Worm (Caenorhabditis elegans) whole organism, midembryonic: Measurements from ENCODE around the gene T05C12.11.

Experiments used
- T22C8.4 ChIP-seq: fragments of 200-800 bp; sonication (Bioruptor generic); IDR thresholded peaks from 2 replicates; pipeline ENCODE4 v1.3.6; 2022; ENCODE audit warnings: missing genetic modification characterization, missing compliant biosample characterization
- cog-1 ChIP-seq: sonication (generic microtip); optimal IDR thresholded peaks from 2 replicates; lab custom pipeline; 2016; ENCODE audit warnings: missing genetic modification characterization, missing compliant biosample characterization
- flt-1 ChIP-seq: fragments of 200-800 bp; sonication (Bioruptor generic); IDR thresholded peaks from 2 replicates; pipeline ENCODE4 v1.3.6; 2022; ENCODE audit warnings: missing genetic modification characterization, missing compliant biosample characterization
- klf-2 ChIP-seq: fragments of 200-800 bp; sonication (Bioruptor generic); conservative IDR thresholded peaks from 2 replicates; pipeline ENCODE4 v1.3.6; 2022; ENCODE audit warnings: missing genetic modification reagents, missing genetic modification characterization, missing compliant biosample characterization
- med-1 ChIP-seq: sonication (generic microtip); optimal IDR thresholded peaks from 2 replicates; lab custom pipeline; 2017; ENCODE audit warnings: missing genetic modification characterization, mild to moderate bottlenecking, missing compliant biosample characterization, antibody characterized with exemption, missing genetic modification reagents; ENCODE audit not compliant: insufficient read depth
- ref-1 ChIP-seq: fragments of 200-800 bp; sonication (Bioruptor generic); conservative IDR thresholded peaks from 2 replicates; pipeline ENCODE4 v1.3.6; 2022; ENCODE audit warnings: missing genetic modification reagents, missing genetic modification characterization, missing compliant biosample characterization
- tab-1 ChIP-seq: fragments of 200-800 bp; sonication (Bioruptor generic); IDR thresholded peaks from 2 replicates; pipeline ENCODE4 v1.3.6; 2022; ENCODE audit warnings: missing genetic modification characterization, missing compliant biosample characterization
- ztf-23 ChIP-seq: fragments of 200-800 bp; sonication (Bioruptor generic); IDR thresholded peaks from 2 replicates; pipeline ENCODE4 v1.3.6; 2022; ENCODE audit warnings: missing genetic modification reagents, missing genetic modification characterization, missing compliant biosample characterization
- ztf-29 ChIP-seq: fragments of 200-800 bp; sonication (Bioruptor generic); IDR thresholded peaks from 2 replicates; pipeline ENCODE4 v1.3.6; 2022; ENCODE audit warnings: missing genetic modification reagents, missing genetic modification characterization, missing compliant biosample characterization

The T05C12.11 gene

ce11 chrII:8199803-8200202 lies 29.5 kb upstream of the T05C12.11 start:
- no peak for TF ChIP-seq ztf-29
- no peak for TF ChIP-seq T22C8.4
- no peak for TF ChIP-seq ref-1
- no peak for TF ChIP-seq cog-1 (tag; lab: Kevin White, UChicago)
- TF ChIP-seq ztf-23 (GFP tag; lab: Robert Waterston, UW): no peak
- TF ChIP-seq med-1 (GFP tag; lab: Kevin White, UChicago): no peak
- TF ChIP-seq tab-1: no peak
- no peak for TF ChIP-seq klf-2 (GFP tag; lab: Robert Waterston, UW)
- no peak for TF ChIP-seq flt-1 (GFP tag; lab: Robert Waterston, UW)

- TF ChIP-seq ztf-23 (GFP tag; lab: Robert Waterston, UW): no peak
- TF ChIP-seq klf-2 (GFP tag; lab: Robert Waterston, UW): no peak
- TF ChIP-seq ztf-29: no peak
- TF ChIP-seq ref-1: no peak
- no peak for TF ChIP-seq flt-1 (GFP tag; lab: Robert Waterston, UW)
- TF ChIP-seq tab-1: no peak
Observed at ce11 chrII:8198503-8198902, 28.2 kb upstream of the T05C12.11 start, which contains the start of gene qua-1. TSS of gene qua-1 (plus strand) at chrII:8198803.

ce11 chrII:8193922-8194321 lies 23.6 kb upstream of the T05C12.11 start:
- TF ChIP-seq cog-1 (tag; lab: Kevin White, UChicago) (no peak), klf-2 (GFP tag; lab: Robert Waterston, UW) (no peak), tab-1 (no peak), ztf-29 (no peak), ref-1 (no peak), flt-1 (GFP tag; lab: Robert Waterston, UW) (no peak), ztf-23 (GFP tag; lab: Robert Waterston, UW) (no peak), med-1 (GFP tag; lab: Kevin White, UChicago) (no peak), T22C8.4 (no peak)

ce11 chrII:8193126-8193525 lies 22.9 kb upstream of the T05C12.11 start, which contains the start of gene T05C12.9:
TSS of gene T05C12.9 (minus strand) at chrII:8193226.
- TF ChIP-seq flt-1 (GFP tag; lab: Robert Waterston, UW) (no peak), T22C8.4 (no peak), ref-1 (no peak), tab-1 (no peak), ztf-23 (GFP tag; lab: Robert Waterston, UW) (no peak), klf-2 (GFP tag; lab: Robert Waterston, UW) (no peak), cog-1 (tag; lab: Kevin White, UChicago) (no peak), med-1 (GFP tag; lab: Kevin White, UChicago) (no peak), ztf-29 (no peak)

- no peak for TF ChIP-seq tab-1
- no peak for TF ChIP-seq cog-1 (tag; lab: Kevin White, UChicago)
- no peak for TF ChIP-seq ztf-23 (GFP tag; lab: Robert Waterston, UW)
- TF ChIP-seq klf-2 (GFP tag; lab: Robert Waterston, UW): no peak
- no peak for TF ChIP-seq ref-1
- TF ChIP-seq ztf-29: no peak
- no peak for TF ChIP-seq flt-1 (GFP tag; lab: Robert Waterston, UW)
- no peak for TF ChIP-seq med-1 (GFP tag; lab: Kevin White, UChicago)
- no peak for TF ChIP-seq T22C8.4
Observed at ce11 chrII:8190455-8190854, 20.2 kb upstream of the T05C12.11 start, which contains the start of gene T05C12.8. TSS of gene T05C12.8 (minus strand) at chrII:8190555.

DNA sequence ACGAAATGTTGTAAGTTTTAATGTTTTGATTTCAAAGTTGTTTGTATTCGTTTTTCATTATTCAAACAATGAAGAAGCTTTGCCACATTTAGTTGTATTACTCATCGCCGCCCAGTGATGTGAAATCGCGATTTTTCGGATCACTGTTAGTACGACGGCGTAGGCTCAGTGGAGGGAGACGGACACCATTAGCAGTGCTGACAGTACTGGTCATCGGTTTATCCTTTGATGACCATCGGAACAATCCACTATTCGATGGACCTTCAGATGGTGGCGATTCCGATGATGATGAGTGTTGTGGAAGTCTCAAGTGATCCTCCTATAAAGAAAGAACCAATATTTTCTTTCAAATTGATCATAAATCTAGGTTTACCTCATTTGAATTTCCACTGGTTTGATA lies 17.2 kb upstream of the T05C12.11 start:
- TF ChIP-seq ztf-29: no peak
- TF ChIP-seq ref-1: no peak
- no peak for TF ChIP-seq tab-1

- TF ChIP-seq flt-1 (GFP tag; lab: Robert Waterston, UW) (peak; percentile 71), med-1 (GFP tag; lab: Kevin White, UChicago) (no peak), cog-1 (tag; lab: Kevin White, UChicago) (peak; percentile 84), ref-1 (no peak), T22C8.4 (no peak), ztf-29 (no peak), ztf-23 (GFP tag; lab: Robert Waterston, UW) (no peak; the same call in 1 of the 2 replicates), klf-2 (GFP tag; lab: Robert Waterston, UW) (no peak), tab-1 (no peak)
Observed at ce11 chrII:8185016-8185493, 14.8 kb upstream of the T05C12.11 start, which contains the start of the genes mig-5 and cct-1. TSS of gene mig-5 (minus strand) at chrII:8185023. TSS of gene cct-1 (plus strand) at chrII:8185443.

- TF ChIP-seq T22C8.4: no peak
- no peak for TF ChIP-seq med-1 (GFP tag; lab: Kevin White, UChicago)
Observed at ce11 chrII:8181437-8181836, 11.2 kb upstream of the T05C12.11 start, which contains the start of gene dylt-3. TSS of gene dylt-3 (plus strand) at chrII:8181737.

DNA sequence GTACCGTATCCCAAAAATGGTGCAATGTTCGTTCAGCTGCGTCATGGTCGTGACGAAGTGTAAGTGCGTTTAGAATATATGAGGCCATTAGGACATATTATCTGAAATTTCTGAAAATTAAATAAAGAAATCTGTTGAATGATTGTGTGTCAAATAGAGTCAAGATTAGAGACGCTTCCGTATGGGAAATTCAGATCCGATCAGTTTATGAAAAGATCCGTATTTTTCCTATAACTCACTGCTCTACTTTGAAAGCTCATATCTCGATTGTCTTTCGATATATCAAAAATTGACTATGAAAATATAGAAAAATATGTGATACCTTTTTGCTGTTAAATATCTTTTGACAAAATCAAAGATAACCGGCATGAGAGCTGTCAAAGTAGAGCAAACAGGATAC lies 10.0 kb upstream of the T05C12.11 start, which contains the start of gene T05C12.4:
Gene T05C12.4 (minus strand): TSS at position 101 of the 400 bp plus-strand sequence.
- TF ChIP-seq ztf-23 (GFP tag; lab: Robert Waterston, UW) (no peak), med-1 (GFP tag; lab: Kevin White, UChicago) (no peak), tab-1 (no peak), ztf-29 (no peak)

DNA sequence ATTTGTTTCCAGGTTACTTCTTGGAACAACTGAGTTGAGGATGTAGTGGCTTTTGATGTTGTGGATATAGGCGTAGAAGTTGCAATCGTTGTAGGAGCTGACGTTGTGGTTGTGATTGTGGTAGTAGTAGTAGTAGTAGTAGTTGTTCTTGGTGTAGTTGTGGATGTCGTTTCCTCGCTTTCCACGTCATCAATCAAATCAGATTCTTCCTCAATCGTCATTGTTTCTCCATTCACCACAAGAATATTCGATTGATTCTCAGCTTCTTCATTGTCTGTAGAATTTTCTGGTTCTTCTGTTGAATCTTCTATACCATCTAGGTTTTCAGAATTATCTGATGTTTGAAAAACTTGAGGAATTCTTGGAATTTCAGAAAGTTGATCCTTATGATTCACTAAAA lies 8.3 kb upstream of the T05C12.11 start:
- TF ChIP-seq cog-1 (tag; lab: Kevin White, UChicago) (no peak), ref-1 (no peak), ztf-23 (GFP tag; lab: Robert Waterston, UW) (no peak), tab-1 (no peak), ztf-29 (no peak), T22C8.4 (no peak), klf-2 (GFP tag; lab: Robert Waterston, UW) (no peak), flt-1 (GFP tag; lab: Robert Waterston, UW) (no peak), med-1 (GFP tag; lab: Kevin White, UChicago) (no peak)

DNA sequence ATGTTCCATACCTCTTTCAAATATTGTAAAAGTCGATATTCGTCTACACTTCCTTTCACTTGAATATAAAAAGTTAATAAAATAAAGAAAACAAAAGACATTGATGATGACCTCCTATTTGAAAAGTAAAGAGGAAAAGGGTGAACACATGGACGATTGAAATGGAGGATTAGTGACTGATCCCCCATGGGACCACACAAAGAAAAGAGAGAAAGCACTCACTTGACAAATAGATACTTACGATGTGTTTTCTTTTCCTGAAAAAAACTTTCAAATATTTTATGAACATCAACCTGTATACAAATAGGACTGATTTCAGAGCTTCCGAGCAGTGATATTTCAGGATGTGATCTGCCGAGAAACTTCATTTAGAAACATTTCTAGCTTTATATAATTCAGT lies 6.8 kb upstream of the T05C12.11 start, which contains the start of gene acr-14:
Gene acr-14 (minus strand): TSS at position 101 of the 400 bp plus-strand sequence.
- TF ChIP-seq tab-1 (no peak), cog-1 (tag; lab: Kevin White, UChicago) (no peak)
